Worm (Caenorhabditis elegans): ENCODE measurements around the gene Y53G8AL.4.

Y53G8AL.4 gene

DNA sequence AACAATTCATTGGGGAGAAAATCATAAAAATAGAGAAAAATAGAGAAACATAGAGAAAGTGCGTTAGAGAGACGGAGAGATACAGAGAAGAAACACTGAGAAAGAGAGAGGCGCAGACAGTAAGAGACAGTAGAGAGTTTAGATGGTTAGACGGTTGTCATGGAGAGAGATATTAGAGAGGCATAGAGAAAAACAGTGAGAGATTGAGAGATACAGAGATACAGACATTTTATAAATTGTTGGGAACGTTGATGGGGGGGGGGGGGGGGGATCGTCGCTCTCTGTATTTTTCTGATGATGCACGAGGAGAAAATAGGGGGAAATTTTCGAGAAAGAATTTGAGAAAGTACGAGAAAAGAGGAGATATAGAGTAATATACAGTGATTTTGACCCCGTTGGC is 28.9 kb upstream of the Y53G8AL.4 start (continued):
- TF ChIP-seq pax-1 (tag; optimal IDR thresholded peaks at IDR 0.05) (peak; percentile 70), fkh-6 (tag; optimal IDR thresholded peaks at IDR 0.05) (no peak), lim-6 (tag; optimal IDR thresholded peaks at IDR 0.05) (no peak), mec-3 (tag; optimal IDR thresholded peaks at IDR 0.05; ENCODE audit: borderline replicate concordance) (no peak), pat-9 (tag; optimal IDR thresholded peaks at IDR 0.05) (no peak), ets-4 (tag; optimal IDR thresholded peaks at IDR 0.05) (no peak), ceh-31 (tag; optimal IDR thresholded peaks at IDR 0.05) (peak; percentile 22), zip-5 (tag; optimal IDR thresholded peaks at IDR 0.05) (no peak), fkh-10 (GFP tag; optimal IDR thresholded peaks at IDR 0.05) (no peak), dve-1 (tag; optimal IDR thresholded peaks at IDR 0.05) (peak; percentile 54), syd-9 (tag; optimal IDR thresholded peaks at IDR 0.05) (no peak), ceh-14 (tag; optimal IDR thresholded peaks at IDR 0.05) (no peak), ttx-3 (tag; optimal IDR thresholded peaks at IDR 0.05) (no peak), ceh-30 (tag; optimal IDR thresholded peaks at IDR 0.05) (no peak), rnt-1 (tag; optimal IDR thresholded peaks at IDR 0.05) (no peak), ceh-19 (GFP tag; optimal IDR thresholded peaks at IDR 0.05) (no peak), ceh-48 (tag; optimal IDR thresholded peaks at IDR 0.05) (no peak), gmeb-2 (tag; optimal IDR thresholded peaks at IDR 0.05) (no peak), ztf-16 (tag; optimal IDR thresholded peaks at IDR 0.05) (no peak), pha-2 (tag; optimal IDR thresholded peaks at IDR 0.05) (no peak), ama-1 (optimal IDR thresholded peaks at IDR 0.05) (no peak), nhr-11 (tag; optimal IDR thresholded peaks at IDR 0.05) (no peak), C08G9.2 (tag; optimal IDR thresholded peaks at IDR 0.05) (no peak), dmd-4 (tag; optimal IDR thresholded peaks at IDR 0.05; ENCODE audit: borderline replicate concordance) (no peak), lin-11 (tag; optimal IDR thresholded peaks at IDR 0.05) (no peak), unc-55 (GFP tag; optimal IDR thresholded peaks at IDR 0.05) (peak; percentile 90), ceh-9 (tag; optimal IDR thresholded peaks at IDR 0.05) (no peak), C38D4.7 (GFP tag; optimal IDR thresholded peaks at IDR 0.05) (no peak), ceh-6 (GFP tag; optimal IDR thresholded peaks at IDR 0.05) (no peak), hlh-30 (tag; optimal IDR thresholded peaks at IDR 0.05; ENCODE audit: insufficient read depth) (peak; percentile 25), madf-2 (tag; optimal IDR thresholded peaks at IDR 0.05) (no peak), unc-42 (tag; optimal IDR thresholded peaks at IDR 0.05) (no peak), hlh-8 (tag; optimal IDR thresholded peaks at IDR 0.05) (no peak), Y22D7AL.16 (tag; optimal IDR thresholded peaks at IDR 0.05) (no peak), nhr-232 (tag; optimal IDR thresholded peaks at IDR 0.05) (no peak), hlh-13 (GFP tag; optimal IDR thresholded peaks at IDR 0.05) (no peak), ceh-45 (GFP tag; IDR thresholded peaks at IDR 0.05) (no peak), K02D7.2 (tag; optimal IDR thresholded peaks at IDR 0.05) (no peak), tbx-7 (tag; optimal IDR thresholded peaks at IDR 0.05) (no peak)

DNA sequence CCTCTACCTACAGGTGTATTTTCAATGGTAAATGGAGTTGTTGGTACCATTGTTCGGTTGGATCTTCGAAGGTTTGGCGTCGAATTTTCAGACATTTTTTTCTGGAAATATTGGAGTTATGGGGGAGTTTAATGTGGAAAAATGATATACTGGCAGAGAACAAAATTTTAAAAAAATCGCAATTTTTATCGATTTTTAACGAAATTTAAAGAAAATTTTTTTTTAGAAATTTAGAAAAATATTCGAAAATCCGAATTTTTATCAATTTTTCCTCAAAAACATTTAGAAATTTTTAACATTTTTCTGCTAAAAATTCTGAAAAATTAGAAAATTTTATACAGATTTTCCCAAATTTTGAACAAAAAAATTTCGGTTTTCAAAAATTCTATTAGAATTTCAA is 28.2 kb upstream of the Y53G8AL.4 start, which contains the start of gene Y53G8AM.8:
Y53G8AM.8 (minus strand) TSS at position 101 of the 400 bp plus-strand sequence.
- TF ChIP-seq unc-55 (GFP tag; optimal IDR thresholded peaks at IDR 0.05) (no peak), pha-2 (tag; optimal IDR thresholded peaks at IDR 0.05) (no peak), ceh-34 (tag; optimal IDR thresholded peaks at IDR 0.05) (no peak), sdc-2 (tag; optimal IDR thresholded peaks at IDR 0.05) (no peak), hlh-15 (tag; optimal IDR thresholded peaks at IDR 0.05) (no peak), ceh-19 (GFP tag; optimal IDR thresholded peaks at IDR 0.05) (no peak), nfya-1 (tag; optimal IDR thresholded peaks at IDR 0.05) (no peak), lim-6 (tag; optimal IDR thresholded peaks at IDR 0.05) (no peak), che-1 (tag; optimal IDR thresholded peaks at IDR 0.05) (no peak), ceh-6 (GFP tag; optimal IDR thresholded peaks at IDR 0.05) (no peak), C08G9.2 (tag; optimal IDR thresholded peaks at IDR 0.05) (no peak), unc-86 (tag; optimal IDR thresholded peaks at IDR 0.05) (no peak), pag-3 (tag; optimal IDR thresholded peaks at IDR 0.05; ENCODE audit: borderline replicate concordance) (no peak), eyg-1 (tag; optimal IDR thresholded peaks at IDR 0.05) (no peak), Y22D7AL.16 (tag; optimal IDR thresholded peaks at IDR 0.05) (no peak)
